Fruit fly (Drosophila melanogaster) whole organism, embryonic: ENCODE data around the gene CG31233.

ENCODE experiments used
- ATbp ChIP-seq: fragments of 200-800 bp; sonication (Bioruptor generic); optimal IDR thresholded peaks from 2 replicates; lab custom pipeline; 2017; ENCODE audit warnings: missing biosample characterization, mild to moderate bottlenecking, missing genetic modification characterization, missing genetic modification reagents
- Abd-B ChIP-seq: fragments of 200-800 bp; sonication (Bioruptor generic); optimal IDR thresholded peaks from 2 replicates; lab custom pipeline; 2018; ENCODE audit warnings: missing biosample characterization, mild to moderate bottlenecking, missing genetic modification characterization, moderate library complexity
- C15 ChIP-seq: fragments of 200-800 bp; sonication (Bioruptor generic); IDR thresholded peaks from 3 replicates; pipeline ENCODE4 v1.3.6; 2022; ENCODE audit warnings: missing biosample characterization, missing genetic modification characterization
- CG10321 ChIP-seq: fragments of 200-800 bp; sonication (Bioruptor generic); IDR thresholded peaks from 2 replicates; pipeline ENCODE4 v1.3.6; 2022; ENCODE audit warnings: missing biosample characterization, missing genetic modification characterization
- CG10543 ChIP-seq: fragments of 200-800 bp; sonication (Bioruptor generic); optimal IDR thresholded peaks from 3 replicates; lab custom pipeline; 2017; ENCODE audit warnings: missing biosample characterization, mild to moderate bottlenecking, missing genetic modification characterization, moderate library complexity
- CG12236 ChIP-seq: fragments of 200-800 bp; sonication (Bioruptor generic); optimal IDR thresholded peaks from 2 replicates; lab custom pipeline; 2016; ENCODE audit warnings: missing biosample characterization, missing genetic modification characterization
- CG13123 ChIP-seq: fragments of 200-800 bp; sonication (Bioruptor generic); optimal IDR thresholded peaks from 2 replicates; lab custom pipeline; 2016; ENCODE audit warnings: missing biosample characterization, missing genetic modification characterization
- CG13287 ChIP-seq: fragments of 200-800 bp; sonication (Bioruptor generic); IDR thresholded peaks from 2 replicates; pipeline ENCODE4 v1.3.6; 2022; ENCODE audit warnings: missing biosample characterization, missing genetic modification characterization; ENCODE audit not compliant: partially characterized antibody
- CG1529 ChIP-seq: fragments of 200-800 bp; sonication (Bioruptor generic); optimal IDR thresholded peaks from 3 replicates; lab custom pipeline; 2018; ENCODE audit warnings: missing biosample characterization, missing genetic modification characterization
- CG15696 ChIP-seq: fragments of 200-800 bp; sonication (Bioruptor generic); optimal IDR thresholded peaks from 2 replicates; lab custom pipeline; 2019; ENCODE audit warnings: missing biosample characterization, mild to moderate bottlenecking, missing genetic modification characterization, moderate library complexity
- CG18262 ChIP-seq: fragments of 200-800 bp; optimal IDR thresholded peaks from 3 replicates; lab custom pipeline; 2019; ENCODE audit warnings: missing biosample characterization, mild to moderate bottlenecking, missing genetic modification characterization, moderate library complexity
- CG2129 ChIP-seq: fragments of 200-800 bp; sonication (Bioruptor generic); IDR thresholded peaks from 2 replicates; pipeline ENCODE4 v1.3.6; 2022; ENCODE audit warnings: missing biosample characterization, missing genetic modification characterization; ENCODE audit not compliant: partially characterized antibody
- CG2875 ChIP-seq: fragments of 200-800 bp; sonication (Bioruptor generic); optimal IDR thresholded peaks from 2 replicates; lab custom pipeline; 2017; ENCODE audit warnings: missing biosample characterization, mild to moderate bottlenecking, missing genetic modification characterization, missing genetic modification reagents
- CG30403 ChIP-seq: fragments of 200-800 bp; sonication (Bioruptor generic); optimal IDR thresholded peaks from 3 replicates; lab custom pipeline; 2016; ENCODE audit warnings: missing biosample characterization, missing genetic modification characterization
- CG42726 ChIP-seq: fragments of 200-800 bp; sonication (Bioruptor generic); IDR thresholded peaks from 2 replicates; pipeline ENCODE4 v1.3.6; 2022; ENCODE audit warnings: missing biosample characterization, missing genetic modification characterization; ENCODE audit not compliant: partially characterized antibody
- CG7745 ChIP-seq: fragments of 200-800 bp; sonication (Bioruptor generic); optimal IDR thresholded peaks from 2 replicates; lab custom pipeline; 2018; ENCODE audit warnings: missing biosample characterization, mild to moderate bottlenecking, missing genetic modification characterization, moderate library complexity
- CG8290 ChIP-seq, 3 experiments: fragments of 200-800 bp; sonication (Bioruptor generic); optimal IDR thresholded peaks; 2 replicates each; lab custom pipeline; 2016 to 2019; ENCODE audit warnings: missing biosample characterization in 3 of 3, missing genetic modification characterization in 3 of 3, mild to moderate bottlenecking in 2 of 3, moderate library complexity in 1 of 3
- Dbx ChIP-seq: fragments of 200-800 bp; sonication (Bioruptor generic); IDR thresholded peaks from 3 replicates; pipeline ENCODE4 v1.3.6; 2022; ENCODE audit warnings: missing biosample characterization, missing genetic modification characterization
- Dp ChIP-seq: fragments of 200-800 bp; sonication (Bioruptor generic); optimal IDR thresholded peaks from 2 replicates; lab custom pipeline; 2018; ENCODE audit warnings: missing biosample characterization, mild to moderate bottlenecking, missing genetic modification characterization, moderate library complexity
- Fer1 ChIP-seq: fragments of 200-800 bp; sonication (Bioruptor generic); optimal IDR thresholded peaks from 2 replicates; lab custom pipeline; 2017; ENCODE audit warnings: missing biosample characterization, mild to moderate bottlenecking, missing genetic modification characterization
- Max ChIP-seq: fragments of 200-800 bp; sonication (Bioruptor generic); optimal IDR thresholded peaks from 2 replicates; lab custom pipeline; 2016; ENCODE audit warnings: missing biosample characterization, mild to moderate bottlenecking, missing genetic modification characterization
- Nf-YA ChIP-seq: fragments of 200-800 bp; sonication (Bioruptor generic); IDR thresholded peaks from 2 replicates; pipeline ENCODE4 v1.3.6; 2022; ENCODE audit warnings: missing biosample characterization, missing genetic modification characterization
- NfI ChIP-seq: fragments of 200-800 bp; sonication (Bioruptor generic); optimal IDR thresholded peaks from 3 replicates; lab custom pipeline; 2018; ENCODE audit warnings: missing biosample characterization, mild to moderate bottlenecking, missing genetic modification characterization, moderate library complexity
- Ssrp ChIP-seq: fragments of 200-800 bp; sonication (Bioruptor generic); optimal IDR thresholded peaks from 2 replicates; lab custom pipeline; 2018; ENCODE audit warnings: missing biosample characterization, mild to moderate bottlenecking, missing genetic modification characterization, moderate library complexity
- Taf1 ChIP-seq: fragments of 200-800 bp; sonication (Bioruptor generic); IDR thresholded peaks from 2 replicates; pipeline ENCODE4 v1.3.6; 2022; ENCODE audit warnings: missing biosample characterization, missing genetic modification characterization
- Vsx1 ChIP-seq: fragments of 200-800 bp; sonication (Bioruptor generic); optimal IDR thresholded peaks from 2 replicates; lab custom pipeline; 2017; ENCODE audit warnings: missing biosample characterization, mild to moderate bottlenecking, missing genetic modification characterization, missing genetic modification reagents
- ara ChIP-seq: fragments of 200-800 bp; sonication (Bioruptor generic); IDR thresholded peaks from 2 replicates; pipeline ENCODE4 v1.3.6; 2022; ENCODE audit warnings: missing biosample characterization, missing genetic modification characterization
- az2 ChIP-seq: fragments of 200-800 bp; sonication (Bioruptor generic); optimal IDR thresholded peaks from 3 replicates; lab custom pipeline; 2016; ENCODE audit warnings: missing biosample characterization, missing genetic modification characterization
- bcd ChIP-seq: fragments of 200-800 bp; sonication (Bioruptor generic); optimal IDR thresholded peaks from 2 replicates; lab custom pipeline; 2017; ENCODE audit warnings: missing biosample characterization, mild to moderate bottlenecking, missing genetic modification characterization
- bigmax ChIP-seq: fragments of 200-800 bp; sonication (Bioruptor generic); optimal IDR thresholded peaks from 2 replicates; lab custom pipeline; 2018; ENCODE audit warnings: missing biosample characterization, mild to moderate bottlenecking, missing genetic modification characterization
- caup ChIP-seq: fragments of 200-800 bp; sonication (Bioruptor generic); optimal IDR thresholded peaks from 3 replicates; lab custom pipeline; 2017; ENCODE audit warnings: missing biosample characterization, mild to moderate bottlenecking, missing genetic modification characterization, moderate library complexity; ENCODE audit not compliant: severe bottlenecking
- croc ChIP-seq: fragments of 200-800 bp; sonication (Bioruptor generic); conservative IDR thresholded peaks from 3 replicates; pipeline ENCODE4 v1.3.6; 2022; ENCODE audit warnings: missing biosample characterization, missing genetic modification characterization
- en ChIP-seq: fragments of 200-800 bp; sonication (Bioruptor generic); optimal IDR thresholded peaks from 2 replicates; lab custom pipeline; 2016; ENCODE audit warnings: missing biosample characterization, missing genetic modification characterization
- fru ChIP-seq: fragments of >200 bp; optimal IDR thresholded peaks from 2 replicates; lab custom pipeline; 2017
- gfzf ChIP-seq: fragments of 200-800 bp; sonication (Bioruptor generic); optimal IDR thresholded peaks from 2 replicates; lab custom pipeline; 2016; ENCODE audit warnings: missing biosample characterization, mild to moderate bottlenecking, missing genetic modification characterization, moderate library complexity
- gro ChIP-seq: fragments of 200-800 bp; sonication (Bioruptor generic); optimal IDR thresholded peaks from 2 replicates; lab custom pipeline; 2016; ENCODE audit warnings: missing biosample characterization, missing genetic modification characterization
- hbn ChIP-seq: fragments of 200-800 bp; sonication (Bioruptor generic); IDR thresholded peaks from 2 replicates; pipeline ENCODE4 v1.3.6; 2022; ENCODE audit warnings: missing biosample characterization, missing genetic modification characterization; ENCODE audit not compliant: partially characterized antibody
- lola ChIP-seq, 3 experiments: fragments of >200 bp in 2 of 3; fragments of 200-800 bp in 1 of 3; sonication (Bioruptor generic) in 1 of 3; optimal IDR thresholded peaks; 2 replicates each; lab custom pipeline; 2017 to 2019; ENCODE audit warnings: missing biosample characterization in 3 of 3, missing genetic modification characterization in 3 of 3, mild to moderate bottlenecking in 1 of 3, moderate library complexity in 1 of 3
- nau ChIP-seq: fragments of 200-800 bp; sonication (Bioruptor generic); optimal IDR thresholded peaks from 3 replicates; lab custom pipeline; 2017; ENCODE audit warnings: missing biosample characterization, mild to moderate bottlenecking, missing genetic modification characterization, missing genetic modification reagents
- p53 ChIP-seq: fragments of 200-800 bp; sonication (Bioruptor generic); optimal IDR thresholded peaks from 2 replicates; lab custom pipeline; 2016; ENCODE audit warnings: missing biosample characterization, missing genetic modification characterization
- slbo ChIP-seq: fragments of 200-800 bp; sonication (Bioruptor generic); IDR thresholded peaks from 2 replicates; pipeline ENCODE4 v1.3.6; 2022; ENCODE audit warnings: missing biosample characterization, missing genetic modification characterization
- so ChIP-seq: fragments of 200-800 bp; sonication (Bioruptor generic); IDR thresholded peaks from 3 replicates; pipeline ENCODE4 v1.3.6; 2022; ENCODE audit warnings: missing biosample characterization, missing genetic modification characterization
- sob ChIP-seq: fragments of 200-800 bp; sonication (Bioruptor generic); IDR thresholded peaks from 2 replicates; pipeline ENCODE4 v1.3.6; 2022; ENCODE audit warnings: missing biosample characterization, missing genetic modification characterization
- sug ChIP-seq: fragments of 200-800 bp; optimal IDR thresholded peaks from 2 replicates; lab custom pipeline; 2019; ENCODE audit warnings: missing biosample characterization, mild to moderate bottlenecking, missing genetic modification characterization, moderate library complexity
- tgo ChIP-seq: fragments of 200-800 bp; sonication (Bioruptor generic); IDR thresholded peaks from 3 replicates; pipeline ENCODE4 v1.3.6; 2022; ENCODE audit warnings: missing biosample characterization, missing genetic modification characterization
- tin ChIP-seq: fragments of 200-800 bp; sonication (Bioruptor generic); optimal IDR thresholded peaks from 3 replicates; lab custom pipeline; 2016; ENCODE audit warnings: missing biosample characterization, missing genetic modification characterization
- trem ChIP-seq: fragments of 200-800 bp; optimal IDR thresholded peaks from 3 replicates; lab custom pipeline; 2019; ENCODE audit warnings: missing biosample characterization, mild to moderate bottlenecking, missing genetic modification characterization, moderate library complexity
- zen ChIP-seq: fragments of 200-800 bp; sonication (Bioruptor generic); optimal IDR thresholded peaks from 3 replicates; lab custom pipeline; 2018; ENCODE audit warnings: missing biosample characterization, mild to moderate bottlenecking, missing genetic modification characterization, moderate library complexity
- zf30C ChIP-seq: fragments of 200-800 bp; sonication (Bioruptor generic); optimal IDR thresholded peaks from 3 replicates; lab custom pipeline; 2018; ENCODE audit warnings: missing biosample characterization, mild to moderate bottlenecking, missing genetic modification characterization
- zfh1 ChIP-seq: fragments of 200-800 bp; sonication (Bioruptor generic); IDR thresholded peaks from 3 replicates; pipeline ENCODE4 v1.3.6; 2022; ENCODE audit warnings: missing biosample characterization, missing genetic modification characterization

The CG31233 gene

dm6 chr3R:21719934-21720431 lies 29.7 kb upstream of the CG31233 start (continued):
- TF ChIP-seq sob (GFP tag; lab: Robert Waterston, UW) (peak; percentile 38; the same call in 1 of the 2 replicates), gfzf (GFP tag; lab: Kevin White, UChicago) (no peak), zf30C (GFP tag; lab: Kevin White, UChicago) (no peak), tin (peak; percentile 3), Max (GFP tag; lab: Kevin White, UChicago) (no peak), croc (GFP tag; lab: Robert Waterston, UW) (no peak), zfh1 (GFP tag; lab: Robert Waterston, UW) (0 out of 3 replicates have a peak, but pooled peaks have one; percentile 20), az2 (GFP tag; lab: Kevin White, UChicago) (peak; percentile 10), CG2129 (GFP tag; lab: Robert Waterston, UW) (no peak), caup (GFP tag; lab: Kevin White, UChicago) (peak; percentile 15), lola (GFP tag; optimal IDR thresholded peaks at IDR 0.05; lab: Kevin White, UChicago) (peak in 1 of 3 experiments; percentile 20), Vsx1 (GFP tag; lab: Kevin White, UChicago) (no peak), bigmax (no peak), fru (no peak), CG8290 (GFP tag; optimal IDR thresholded peaks at IDR 0.05; lab: Kevin White, UChicago) (no peak), CG8290 (tag; optimal IDR thresholded peaks at IDR 0.05; lab: Kevin White, UChicago) (no peak), slbo (GFP tag; lab: Robert Waterston, UW) (no peak; the same call in 1 of the 2 replicates), CG13123 (GFP tag; lab: Kevin White, UChicago) (no peak), so (GFP tag; lab: Robert Waterston, UW) (no peak), Ssrp (no peak), CG18262 (tag; lab: Kevin White, UChicago) (peak; percentile 60), trem (tag; lab: Kevin White, UChicago) (no peak), Nf-YA (GFP tag; lab: Robert Waterston, UW) (no peak), CG2875 (GFP tag; lab: Kevin White, UChicago) (no peak), Abd-B (GFP tag; lab: Kevin White, UChicago) (no peak), ATbp (peak; percentile 44), CG13287 (GFP tag; lab: Robert Waterston, UW) (no peak), sug (tag; lab: Kevin White, UChicago) (no peak), gro (peak; percentile 11), CG42726 (GFP tag; lab: Robert Waterston, UW) (no peak), Taf1 (GFP tag; lab: Robert Waterston, UW) (no peak), tgo (GFP tag; lab: Robert Waterston, UW) (peak; percentile 37; the same call in 1 of the 3 replicates), CG30403 (GFP tag; lab: Kevin White, UChicago) (peak; percentile 65), en (no peak), p53 (GFP tag; lab: Kevin White, UChicago) (no peak), CG7745 (no peak), nau (GFP tag; lab: Kevin White, UChicago) (peak; percentile 54), CG12236 (GFP tag; lab: Kevin White, UChicago) (no peak), bcd (GFP tag; lab: Kevin White, UChicago) (peak; percentile 49), CG1529 (GFP tag; lab: Kevin White, UChicago) (peak; percentile 9), CG10321 (GFP tag; lab: Robert Waterston, UW) (no peak), hbn (no peak), CG10543 (GFP tag; lab: Kevin White, UChicago) (no peak), CG15696 (tag; lab: Kevin White, UChicago) (no peak), zen (tag; lab: Kevin White, UChicago) (no peak), Dbx (GFP tag; lab: Robert Waterston, UW) (no peak), Dp (GFP tag; lab: Kevin White, UChicago) (no peak), Fer1 (no peak), NfI (GFP tag; lab: Kevin White, UChicago) (peak; percentile 25), ara (GFP tag; lab: Robert Waterston, UW) (no peak), C15 (GFP tag; lab: Robert Waterston, UW) (no peak)
